Worm (Caenorhabditis elegans) whole organism, young adult: Measurements from ENCODE around the gene efn-3.
"Not testable (repeated sequence)": the region's sequence is repeated elsewhere in the genome, so short reads cannot be mapped to it uniquely, and the experiment has no call there.

Experiments
- D2030.7 ChIP-seq: fragments of 200-800 bp; sonication (Bioruptor generic); IDR thresholded peaks from 2 replicates; pipeline ENCODE4 v1.3.6; 2022; ENCODE audit warnings: missing genetic modification reagents, missing genetic modification characterization, missing compliant biosample characterization
- F23B12.7 ChIP-seq: sonication (generic microtip); optimal IDR thresholded peaks from 2 replicates; lab custom pipeline; 2017; ENCODE audit warnings: missing genetic modification characterization, mild to moderate bottlenecking, missing compliant biosample characterization, antibody characterized with exemption, moderate library complexity; ENCODE audit not compliant: insufficient read depth
- Y95B8A.8 ChIP-seq: fragments of 200-800 bp; sonication (Bioruptor generic); IDR thresholded peaks from 2 replicates; pipeline ENCODE4 v1.3.6; 2022; ENCODE audit warnings: missing genetic modification reagents, missing genetic modification characterization, missing compliant biosample characterization
- akir-1 ChIP-seq: fragments of 200-800 bp; sonication (Bioruptor generic); optimal IDR thresholded peaks from 2 replicates; lab custom pipeline; 2018; ENCODE audit warnings: mild to moderate bottlenecking, missing genetic modification characterization, moderate library complexity, missing compliant biosample characterization
- aptf-2 ChIP-seq: fragments of 200-800 bp; sonication (Bioruptor generic); conservative IDR thresholded peaks from 2 replicates; pipeline ENCODE4 v1.3.6; 2022; ENCODE audit warnings: missing genetic modification reagents, missing genetic modification characterization, missing compliant biosample characterization
- athp-1 ChIP-seq: sonication (generic microtip); optimal IDR thresholded peaks from 2 replicates; lab custom pipeline; 2017; ENCODE audit warnings: mild to moderate bottlenecking, missing genetic modification characterization, missing compliant biosample characterization
- attf-3 ChIP-seq: fragments of 200-800 bp; sonication (Bioruptor generic); conservative IDR thresholded peaks from 2 replicates; pipeline ENCODE4 v1.3.6; 2022; ENCODE audit warnings: missing genetic modification reagents, missing genetic modification characterization, missing compliant biosample characterization
- attf-6 ChIP-seq: fragments of 200-800 bp; sonication (Bioruptor generic); IDR thresholded peaks from 2 replicates; pipeline ENCODE4 v1.3.6; 2022; ENCODE audit warnings: missing genetic modification reagents, missing genetic modification characterization, missing compliant biosample characterization
- dpl-1 ChIP-seq: fragments of 150-350 bp; optimal IDR thresholded peaks from 2 replicates; lab custom pipeline; 2014; ENCODE audit warnings: missing biosample characterization, missing genetic modification reagents, missing genetic modification characterization
- egl-18 ChIP-seq: fragments of 200-800 bp; sonication (Bioruptor generic); IDR thresholded peaks from 2 replicates; pipeline ENCODE4 v1.3.6; 2022; ENCODE audit warnings: missing genetic modification reagents, missing genetic modification characterization, missing compliant biosample characterization
- lir-1 ChIP-seq: fragments of 200-800 bp; sonication (Bioruptor generic); conservative IDR thresholded peaks from 2 replicates; pipeline ENCODE4 v1.3.6; 2022; ENCODE audit warnings: missing genetic modification reagents, missing genetic modification characterization, missing compliant biosample characterization
- madf-3 ChIP-seq: fragments of 200-800 bp; sonication (Bioruptor generic); IDR thresholded peaks from 2 replicates; pipeline ENCODE4 v1.3.6; 2022; ENCODE audit warnings: missing genetic modification reagents, missing genetic modification characterization, missing compliant biosample characterization
- nfya-2 ChIP-seq: fragments of 200-800 bp; sonication (Bioruptor generic); IDR thresholded peaks from 2 replicates; pipeline ENCODE4 v1.3.6; 2022; ENCODE audit warnings: missing genetic modification reagents, missing genetic modification characterization, missing compliant biosample characterization
- nhr-179 ChIP-seq: sonication (generic microtip); optimal IDR thresholded peaks from 2 replicates; lab custom pipeline; 2016; ENCODE audit warnings: mild to moderate bottlenecking, missing genetic modification characterization, missing compliant biosample characterization
- pha-4 ChIP-seq: fragments of 150-350 bp; sonication (generic microtip); optimal IDR thresholded peaks from 2 replicates; lab custom pipeline; 2014; ENCODE audit warnings: missing biosample characterization, missing genetic modification reagents, missing genetic modification characterization
- snpc-1.1 ChIP-seq: sonication (generic microtip); optimal IDR thresholded peaks from 2 replicates; lab custom pipeline; 2017; ENCODE audit warnings: missing genetic modification characterization, mild to moderate bottlenecking, missing compliant biosample characterization, antibody characterized with exemption, moderate library complexity, missing genotype, missing genetic modification reagents; ENCODE audit not compliant: insufficient read depth
- unc-130 ChIP-seq: sonication (generic microtip); optimal IDR thresholded peaks from 2 replicates; lab custom pipeline; 2016; ENCODE audit warnings: missing genetic modification reagents, missing genetic modification characterization, missing compliant biosample characterization
- ztf-6 ChIP-seq: fragments of 200-800 bp; sonication (Bioruptor generic); IDR thresholded peaks from 2 replicates; pipeline ENCODE4 v1.3.6; 2022; ENCODE audit warnings: missing genetic modification reagents, missing genetic modification characterization, missing compliant biosample characterization

efn-3 gene

ce11 chrX:13435790-13436472, 41.3 kb downstream of the efn-3 start, which contains the start of gene jmjd-3.3 (continued):
- TF ChIP-seq egl-18 (GFP tag; lab: Robert Waterston, UW) (no peak), aptf-2 (GFP tag; lab: Robert Waterston, UW) (no peak), athp-1 (tag; lab: Kevin White, UChicago) (no peak), attf-6 (GFP tag; lab: Robert Waterston, UW) (no peak), pha-4 (tag; lab: Kevin White, UChicago) (no peak), nfya-2 (GFP tag; lab: Robert Waterston, UW) (no peak), dpl-1 (GFP tag; lab: Kevin White, UChicago) (no peak)

- no peak for TF ChIP-seq D2030.7 (GFP tag; lab: Robert Waterston, UW)
- no peak for TF ChIP-seq attf-3 (GFP tag; lab: Robert Waterston, UW)
- TF ChIP-seq ztf-6 = no peak
- no peak for TF ChIP-seq akir-1
- TF ChIP-seq unc-130 (GFP tag; lab: Kevin White, UChicago) = no peak
Measured at ce11 chrX:13435116-13435515, 42.1 kb downstream of the efn-3 start.

- TF ChIP-seq lir-1, Y95B8A.8, madf-3 (GFP tag; lab: Robert Waterston, UW): not testable (repeated sequence)
Measured at ce11 chrX:13431388-13431787, 45.9 kb downstream of the efn-3 start, which contains the start of gene C29F7.10. TSS of gene C29F7.10 (minus strand) at chrX:13431488.

- TF ChIP-seq nhr-179; F23B12.7 (tag; lab: Kevin White, UChicago); snpc-1.1 (tag; lab: Kevin White, UChicago): not testable (repeated sequence)
Measured at ce11 chrX:13428755-13429154, 48.5 kb downstream of the efn-3 start, which contains the start of gene fkh-4. TSS of gene fkh-4 (minus strand) at chrX:13428855.
